Worm (Caenorhabditis elegans): ENCODE data around the gene lgc-4.
"Not testable (repeated sequence)": the region's sequence is repeated elsewhere in the genome, so short reads cannot be mapped to it uniquely, and the experiment has no call there.

lgc-4 gene

DNA sequence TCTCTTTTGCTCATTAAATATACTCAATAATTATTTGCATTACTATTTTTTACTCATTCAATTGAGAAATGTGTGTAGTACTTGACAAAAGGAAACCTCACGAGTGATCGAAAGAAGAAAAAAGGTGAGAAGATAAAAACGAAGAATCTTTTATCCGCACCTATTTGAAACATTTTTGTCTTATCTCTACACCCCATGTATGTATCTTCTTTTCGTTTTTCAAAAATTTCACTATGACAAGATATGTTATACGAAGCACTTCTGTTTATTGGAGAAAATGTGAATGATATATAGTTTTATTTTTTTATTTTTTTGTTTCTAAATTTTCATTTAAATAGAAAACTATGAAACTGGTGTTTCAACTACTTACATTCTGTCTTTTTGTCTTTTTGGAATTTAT is 37.0 kb downstream of the lgc-4 start:
- no peak for TF ChIP-seq nhr-11 (tag; optimal IDR thresholded peaks at IDR 0.05)
- no peak for TF ChIP-seq snpc-4 (tag; optimal IDR thresholded peaks at IDR 0.05)
- TF ChIP-seq dmd-4 (tag; optimal IDR thresholded peaks at IDR 0.05) = no peak
- TF ChIP-seq zag-1 (tag; optimal IDR thresholded peaks at IDR 0.05) = no peak
- TF ChIP-seq elt-3 (tag; optimal IDR thresholded peaks at IDR 0.05) = no peak
- no peak for TF ChIP-seq aly-2 (tag; optimal IDR thresholded peaks at IDR 0.05)
- no peak for TF ChIP-seq ztf-11 (tag; optimal IDR thresholded peaks at IDR 0.05)
- no peak for TF ChIP-seq alr-1 (tag; optimal IDR thresholded peaks at IDR 0.05)
- TF ChIP-seq sma-3 (GFP tag; optimal IDR thresholded peaks at IDR 0.05) = no peak
- no peak for TF ChIP-seq ztf-4 (tag; optimal IDR thresholded peaks at IDR 0.05)
- TF ChIP-seq nhr-77 (tag; optimal IDR thresholded peaks at IDR 0.05) = no peak
- no peak for TF ChIP-seq mab-5 (tag; optimal IDR thresholded peaks at IDR 0.05)
- TF ChIP-seq sma-9 (GFP tag; optimal IDR thresholded peaks at IDR 0.05) = no peak
- no peak for TF ChIP-seq sma-9 (tag; optimal IDR thresholded peaks at IDR 0.05)
- no peak for TF ChIP-seq ztf-1 (GFP tag; conservative IDR thresholded peaks at IDR 0.05)
- TF ChIP-seq ceh-82 (tag; optimal IDR thresholded peaks at IDR 0.05) = no peak

DNA sequence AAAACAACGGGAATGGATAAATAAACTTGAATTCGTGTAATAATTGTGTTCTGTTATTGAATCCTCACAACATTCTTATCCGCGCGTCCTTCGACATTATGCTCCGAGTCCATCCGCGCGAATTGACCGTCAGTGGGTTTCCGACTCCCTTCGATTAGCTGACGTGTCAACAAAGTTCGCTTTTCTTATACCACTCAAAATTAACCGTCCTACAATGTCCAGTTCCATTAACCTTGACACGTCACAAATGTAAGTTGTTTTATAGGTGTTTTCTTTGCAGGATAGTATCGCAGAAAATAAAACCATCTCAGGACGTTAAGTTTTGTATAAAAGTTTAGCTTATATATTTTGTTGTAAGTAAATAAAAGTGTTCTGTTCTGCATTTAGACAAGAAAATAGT is 38.6 kb downstream of the lgc-4 start, which contains the start of gene crb-3:
Gene crb-3, plus strand, starts transcription at position 301 of the 400 bp plus-strand sequence.
- TF ChIP-seq nhr-11, nhr-237, ceh-82 (tag; optimal IDR thresholded peaks at IDR 0.05): not testable (repeated sequence)

ce11 chrX:9195375-9196098 is 46.5 kb downstream of the lgc-4 start:
- TF ChIP-seq unc-39 (tag; optimal IDR thresholded peaks at IDR 0.05) (no peak), zag-1 (tag; optimal IDR thresholded peaks at IDR 0.05) (no peak), ceh-82 (tag; optimal IDR thresholded peaks at IDR 0.05) (no peak), peb-1 (tag; optimal IDR thresholded peaks at IDR 0.05) (no peak), ztf-1 (GFP tag; conservative IDR thresholded peaks at IDR 0.05) (no peak), skn-1 (tag; optimal IDR thresholded peaks at IDR 0.05) (no peak)

ce11 chrX:9194081-9194480 is 47.9 kb downstream of the lgc-4 start:
- TF ChIP-seq nhr-12 (tag; optimal IDR thresholded peaks at IDR 0.05) (no peak), gmeb-1 (tag; optimal IDR thresholded peaks at IDR 0.05) (no peak), lin-11 (tag; optimal IDR thresholded peaks at IDR 0.05) (no peak), sma-3 (GFP tag; optimal IDR thresholded peaks at IDR 0.05) (no peak)

DNA sequence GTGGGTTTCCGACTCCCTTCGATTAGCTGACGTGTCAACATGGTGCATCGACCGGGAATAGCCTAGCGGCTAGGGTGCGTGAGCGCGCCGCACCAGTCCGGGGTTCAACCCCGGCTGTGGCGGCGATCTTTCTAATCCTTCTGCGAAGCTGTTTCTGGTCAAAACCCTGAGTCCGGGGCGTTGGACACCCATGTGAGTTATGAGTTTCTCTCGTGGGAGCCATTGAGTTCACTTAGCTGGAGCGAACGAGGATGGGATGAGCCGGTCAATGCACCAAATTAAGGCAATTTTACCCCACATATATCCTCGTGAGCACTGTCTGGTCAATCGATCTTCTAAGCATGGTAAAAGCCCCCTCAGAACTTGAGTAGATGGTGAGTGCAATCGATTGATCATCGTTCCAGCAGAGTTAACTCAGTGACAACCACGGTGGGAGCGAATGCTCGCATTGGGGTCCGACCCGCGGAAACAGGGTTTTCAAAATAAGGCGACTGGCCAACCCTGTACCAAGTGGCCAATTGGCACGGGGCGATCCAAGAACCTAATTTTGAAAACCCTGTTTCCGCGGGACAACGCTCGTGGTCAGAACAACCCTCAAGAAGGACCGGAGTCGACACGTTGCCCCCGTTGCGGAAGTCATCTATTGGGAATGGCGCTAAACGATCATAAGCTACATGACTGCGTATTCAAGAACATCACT is 50.1 kb downstream of the lgc-4 start, which contains the start of gene Y81B9A.1:
Gene Y81B9A.1, plus strand, starts transcription at position 650 of the 700 bp plus-strand sequence.
- TF ChIP-seq unc-62 (GFP tag; optimal IDR thresholded peaks at IDR 0.05) (no peak), F13H6.1 (tag; optimal IDR thresholded peaks at IDR 0.05) (no peak), unc-39 (tag; optimal IDR thresholded peaks at IDR 0.05) (no peak), lin-11 (tag; optimal IDR thresholded peaks at IDR 0.05) (no peak), C34F6.9 (tag; optimal IDR thresholded peaks at IDR 0.05) (no peak), nhr-129 (tag; optimal IDR thresholded peaks at IDR 0.05) (no peak), mab-5 (tag; optimal IDR thresholded peaks at IDR 0.05) (no peak), lin-39 (tag; optimal IDR thresholded peaks at IDR 0.05) (no peak), alr-1 (tag; optimal IDR thresholded peaks at IDR 0.05) (no peak), aly-2 (tag; optimal IDR thresholded peaks at IDR 0.05) (no peak), fos-1 (tag; optimal IDR thresholded peaks at IDR 0.05) (no peak)

Measured in whole organism, L2 larva.